Worm (Caenorhabditis elegans) whole organism, early embryonic: ENCODE data around the gene ncx-3.

ENCODE experiments used
- B0310.2 ChIP-seq: sonication (generic microtip); optimal IDR thresholded peaks from 2 replicates; lab custom pipeline; 2016; ENCODE audit warnings: mild to moderate bottlenecking, missing genetic modification characterization, missing compliant biosample characterization
- F13C5.2 ChIP-seq: sonication (generic microtip); optimal IDR thresholded peaks from 2 replicates; lab custom pipeline; 2017; ENCODE audit warnings: mild to moderate bottlenecking, missing genetic modification characterization, inconsistent platforms, missing compliant biosample characterization
- aly-1 ChIP-seq: sonication (generic microtip); optimal IDR thresholded peaks from 2 replicates; lab custom pipeline; 2016; ENCODE audit warnings: missing genetic modification characterization, missing compliant biosample characterization
- ama-1 ChIP-seq: fragments of 150-350 bp; optimal IDR thresholded peaks from 2 replicates; lab custom pipeline; 2014
- ceh-13 ChIP-seq: fragments of 200-800 bp; sonication (Bioruptor generic); optimal IDR thresholded peaks from 2 replicates; lab custom pipeline; 2018; ENCODE audit warnings: mild to moderate bottlenecking, missing genetic modification characterization, missing compliant biosample characterization
- ceh-36 ChIP-seq: sonication (generic microtip); optimal IDR thresholded peaks from 2 replicates; lab custom pipeline; 2016; ENCODE audit warnings: missing genetic modification characterization, inconsistent platforms, missing compliant biosample characterization
- ets-7 ChIP-seq: sonication (generic microtip); optimal IDR thresholded peaks from 2 replicates; lab custom pipeline; 2016; ENCODE audit warnings: missing genotype, missing genetic modification characterization, missing compliant biosample characterization
- flt-1 ChIP-seq: fragments of 200-800 bp; sonication (Bioruptor generic); IDR thresholded peaks from 2 replicates; pipeline ENCODE4 v1.3.6; 2022; ENCODE audit warnings: missing genetic modification characterization, missing compliant biosample characterization
- hmbx-1 ChIP-seq: sonication (generic microtip); optimal IDR thresholded peaks from 2 replicates; lab custom pipeline; 2016; ENCODE audit warnings: mild to moderate bottlenecking, missing genetic modification characterization, missing compliant biosample characterization
- hmg-4 ChIP-seq: fragments of 200-800 bp; sonication (Bioruptor generic); optimal IDR thresholded peaks from 2 replicates; lab custom pipeline; 2018; ENCODE audit warnings: mild to moderate bottlenecking, missing genetic modification characterization, missing compliant biosample characterization
- hnd-1 ChIP-seq: sonication (generic microtip); optimal IDR thresholded peaks from 2 replicates; lab custom pipeline; 2016; ENCODE audit warnings: missing genetic modification characterization, missing compliant biosample characterization
- pes-1 ChIP-seq: fragments of 200-800 bp; sonication (Bioruptor generic); IDR thresholded peaks from 2 replicates; pipeline ENCODE4 v1.3.6; 2022; ENCODE audit warnings: missing genetic modification reagents, missing genetic modification characterization, missing compliant biosample characterization
- scrt-1 ChIP-seq: fragments of 200-800 bp; sonication (Bioruptor generic); IDR thresholded peaks from 2 replicates; pipeline ENCODE4 v1.3.6; 2022; ENCODE audit warnings: missing genetic modification characterization, missing compliant biosample characterization
- sea-1 ChIP-seq: fragments of 200-800 bp; sonication (Bioruptor generic); conservative IDR thresholded peaks from 2 replicates; pipeline ENCODE4 v1.3.6; 2022; ENCODE audit warnings: missing genetic modification characterization, missing compliant biosample characterization
- tbx-11 ChIP-seq: fragments of 200-800 bp; sonication (Bioruptor generic); IDR thresholded peaks from 2 replicates; pipeline ENCODE4 v1.3.6; 2022; ENCODE audit warnings: missing genetic modification characterization, missing compliant biosample characterization
- tbx-37 ChIP-seq: fragments of 200-800 bp; sonication (Bioruptor generic); conservative IDR thresholded peaks from 2 replicates; pipeline ENCODE4 v1.3.6; 2022; ENCODE audit warnings: missing genetic modification reagents, missing genetic modification characterization, missing compliant biosample characterization
- tra-4 ChIP-seq: sonication (generic microtip); optimal IDR thresholded peaks from 2 replicates; lab custom pipeline; 2017; ENCODE audit warnings: missing genetic modification characterization, missing compliant biosample characterization

The ncx-3 gene

ce11 chrIV:10718865-10719264, 2.4 kb downstream of the ncx-3 start:
- TF ChIP-seq ceh-36 (no peak), hmbx-1 (tag; lab: Kevin White, UChicago) (no peak), ets-7 (no peak), pes-1 (GFP tag; lab: Robert Waterston, UW) (no peak), hnd-1 (tag; lab: Kevin White, UChicago) (no peak), hmg-4 (GFP tag; lab: Kevin White, UChicago) (no peak), tbx-37 (GFP tag; lab: Robert Waterston, UW) (no peak), sea-1 (GFP tag; lab: Robert Waterston, UW) (no peak), tbx-11 (GFP tag; lab: Robert Waterston, UW) (no peak), F13C5.2 (tag; lab: Kevin White, UChicago) (no peak), ama-1 (lab: Kevin White, UChicago) (no peak), scrt-1 (GFP tag; lab: Robert Waterston, UW) (no peak), flt-1 (no peak), aly-1 (tag; lab: Kevin White, UChicago) (no peak), tra-4 (tag; lab: Kevin White, UChicago) (no peak), B0310.2 (tag; lab: Kevin White, UChicago) (no peak), ceh-13 (GFP tag; lab: Kevin White, UChicago) (no peak)

- TF ChIP-seq aly-1 (tag; lab: Kevin White, UChicago) (no peak), hmg-4 (GFP tag; lab: Kevin White, UChicago) (no peak), ceh-36 (no peak), tbx-37 (GFP tag; lab: Robert Waterston, UW) (no peak), scrt-1 (GFP tag; lab: Robert Waterston, UW) (no peak), sea-1 (GFP tag; lab: Robert Waterston, UW) (no peak), flt-1 (no peak), B0310.2 (tag; lab: Kevin White, UChicago) (no peak), hnd-1 (tag; lab: Kevin White, UChicago) (no peak)
Measured at ce11 chrIV:10727734-10728133, 11.3 kb downstream of the ncx-3 start, which contains the start of gene ZC168.2. Gene ZC168.2 (plus strand): TSS chrIV:10728034.

- TF ChIP-seq B0310.2 (tag; lab: Kevin White, UChicago) (no peak), hnd-1 (tag; lab: Kevin White, UChicago) (no peak), tbx-37 (GFP tag; lab: Robert Waterston, UW) (no peak), scrt-1 (GFP tag; lab: Robert Waterston, UW) (no peak), tbx-11 (GFP tag; lab: Robert Waterston, UW) (no peak), aly-1 (tag; lab: Kevin White, UChicago) (no peak), pes-1 (GFP tag; lab: Robert Waterston, UW) (no peak), ceh-36 (no peak), ama-1 (lab: Kevin White, UChicago) (no peak), sea-1 (GFP tag; lab: Robert Waterston, UW) (no peak), ceh-13 (GFP tag; lab: Kevin White, UChicago) (no peak), ets-7 (no peak), hmbx-1 (tag; lab: Kevin White, UChicago) (no peak), hmg-4 (GFP tag; lab: Kevin White, UChicago) (no peak), flt-1 (no peak), tra-4 (tag; lab: Kevin White, UChicago) (no peak)
Measured at ce11 chrIV:10734527-10735436, 18.3 kb downstream of the ncx-3 start, which contains the start of the genes orc-5 and cyb-1. Gene orc-5 (minus strand): TSS chrIV:10734588. Gene cyb-1 (plus strand): TSS chrIV:10735216.

ce11 chrIV:10737011-10737553, 20.6 kb downstream of the ncx-3 start, which contains the start of gene grl-21:
Gene grl-21 (plus strand): TSS chrIV:10737474.
- no peak for TF ChIP-seq hmg-4 (GFP tag; lab: Kevin White, UChicago)
- no peak for TF ChIP-seq F13C5.2 (tag; lab: Kevin White, UChicago)
- TF ChIP-seq ama-1 (lab: Kevin White, UChicago): peak; percentile 41
- no peak for TF ChIP-seq ceh-13 (GFP tag; lab: Kevin White, UChicago)
- TF ChIP-seq tra-4 (tag; lab: Kevin White, UChicago): no peak
- TF ChIP-seq tbx-37 (GFP tag; lab: Robert Waterston, UW): no peak
- TF ChIP-seq pes-1 (GFP tag; lab: Robert Waterston, UW): no peak

- TF ChIP-seq sea-1 (GFP tag; lab: Robert Waterston, UW): no peak
- no peak for TF ChIP-seq hnd-1 (tag; lab: Kevin White, UChicago)
- no peak for TF ChIP-seq flt-1
- TF ChIP-seq tbx-37 (GFP tag; lab: Robert Waterston, UW): no peak
- no peak for TF ChIP-seq hmg-4 (GFP tag; lab: Kevin White, UChicago)
- no peak for TF ChIP-seq scrt-1 (GFP tag; lab: Robert Waterston, UW)
- TF ChIP-seq F13C5.2 (tag; lab: Kevin White, UChicago): no peak
- no peak for TF ChIP-seq pes-1 (GFP tag; lab: Robert Waterston, UW)
- no peak for TF ChIP-seq aly-1 (tag; lab: Kevin White, UChicago)
- TF ChIP-seq ceh-36: no peak
- TF ChIP-seq tbx-11 (GFP tag; lab: Robert Waterston, UW): no peak
- no peak for TF ChIP-seq ceh-13 (GFP tag; lab: Kevin White, UChicago)
Measured at ce11 chrIV:10738328-10738727, 21.9 kb downstream of the ncx-3 start, which contains the start of gene ssp-34. Gene ssp-34 (minus strand): TSS chrIV:10738602.

ce11 chrIV:10744475-10744874, 28.0 kb downstream of the ncx-3 start, which contains the start of gene T25B9.3:
Gene T25B9.3 (plus strand): TSS chrIV:10744775.
- TF ChIP-seq ets-7: no peak
